Fruit fly (Drosophila melanogaster): ENCODE results near the gene BigH1.
A peak's percentile ranks its signal among the peaks of the same experiment; 100 is the strongest.

BigH1 gene

dm6 chr3R:14626781-14627180 is 36.5 kb upstream of the BigH1 start:
- no peak for TF ChIP-seq CG10348 (GFP tag; IDR thresholded peaks at IDR 0.05)
- no peak for TF ChIP-seq CG8159 (tag; optimal IDR thresholded peaks at IDR 0.05)
- TF ChIP-seq CG9948 (tag; optimal IDR thresholded peaks at IDR 0.05): no peak
- TF ChIP-seq EcR (GFP tag; optimal IDR thresholded peaks at IDR 0.05): no peak
- TF ChIP-seq CG32121 (GFP tag; IDR thresholded peaks at IDR 0.05): no peak

dm6 chr3R:14630119-14630623 is 33.1 kb upstream of the BigH1 start, which contains the start of gene Cad88C:
Gene Cad88C, plus strand, starts transcription at chr3R:14630478.
- TF ChIP-seq CG4496 (GFP tag; IDR thresholded peaks at IDR 0.05) (no peak), CG12605 (GFP tag; IDR thresholded peaks at IDR 0.05) (no peak), CG32121 (GFP tag; IDR thresholded peaks at IDR 0.05) (0 out of 2 replicates have a peak, but pooled peaks have one; percentile 14), CG15710 (tag; optimal IDR thresholded peaks at IDR 0.05) (no peak)

- TF ChIP-seq CG14655 (GFP tag; optimal IDR thresholded peaks at IDR 0.05): no peak
- TF ChIP-seq CG9948 (tag; optimal IDR thresholded peaks at IDR 0.05): peak; percentile 16
- TF ChIP-seq CG34367 (tag; optimal IDR thresholded peaks at IDR 0.05): no peak
Measured at dm6 chr3R:14631911-14632310, 31.3 kb upstream of the BigH1 start.

dm6 chr3R:14642463-14642862 is 20.8 kb upstream of the BigH1 start, which contains the start of gene CG7886:
Gene CG7886, minus strand, starts transcription at chr3R:14642563.
- TF ChIP-seq fd96Ca (GFP tag; IDR thresholded peaks at IDR 0.05) (no peak), Snoo (tag; optimal IDR thresholded peaks at IDR 0.05) (no peak), CG9948 (tag; optimal IDR thresholded peaks at IDR 0.05) (no peak), gl (tag; optimal IDR thresholded peaks at IDR 0.05) (no peak), Pif1B (GFP tag; optimal IDR thresholded peaks at IDR 0.05) (no peak), CG14655 (GFP tag; optimal IDR thresholded peaks at IDR 0.05) (no peak), rn (GFP tag; IDR thresholded peaks at IDR 0.05) (no peak), Ets98B (GFP tag; IDR thresholded peaks at IDR 0.05) (no peak), CG4496 (GFP tag; IDR thresholded peaks at IDR 0.05) (no peak), CG10348 (GFP tag; IDR thresholded peaks at IDR 0.05) (no peak)

- TF ChIP-seq D1 (tag; optimal IDR thresholded peaks at IDR 0.05) (peak; percentile 47), CG8159 (tag; optimal IDR thresholded peaks at IDR 0.05) (peak; percentile 76), CG4496 (GFP tag; IDR thresholded peaks at IDR 0.05) (peak; percentile 71; the same call in 2 of the 3 replicates), CG9948 (tag; optimal IDR thresholded peaks at IDR 0.05) (peak; percentile 79), CG12605 (GFP tag; IDR thresholded peaks at IDR 0.05) (peak; percentile 32; the same call in 1 of the 2 replicates), fd96Ca (GFP tag; IDR thresholded peaks at IDR 0.05) (peak; percentile 67; the same call in 2 of the 3 replicates), CG15710 (tag; optimal IDR thresholded peaks at IDR 0.05) (peak; percentile 66), CG32121 (GFP tag; IDR thresholded peaks at IDR 0.05) (peak; percentile 76), CG8301 (tag; optimal IDR thresholded peaks at IDR 0.05) (peak; percentile 83), Snoo (tag; optimal IDR thresholded peaks at IDR 0.05) (peak; percentile 76), EcR (GFP tag; optimal IDR thresholded peaks at IDR 0.05) (peak; percentile 78), CG13204 (GFP tag; optimal IDR thresholded peaks at IDR 0.05) (no peak), Ets98B (GFP tag; IDR thresholded peaks at IDR 0.05) (peak; percentile 66), Pif1B (GFP tag; optimal IDR thresholded peaks at IDR 0.05) (peak; percentile 80), CG14655 (GFP tag; optimal IDR thresholded peaks at IDR 0.05) (peak; percentile 89), CG10348 (GFP tag; IDR thresholded peaks at IDR 0.05) (peak; percentile 8; the same call in 1 of the 2 replicates), gl (tag; optimal IDR thresholded peaks at IDR 0.05) (no peak), CG17806 (tag; optimal IDR thresholded peaks at IDR 0.05) (peak; percentile 72), Pif1A (GFP tag; optimal IDR thresholded peaks at IDR 0.05) (peak; percentile 79), rn (GFP tag; IDR thresholded peaks at IDR 0.05) (no peak), CG34367 (tag; optimal IDR thresholded peaks at IDR 0.05) (peak; percentile 66)
Measured at dm6 chr3R:14649307-14650239, 13.7 kb upstream of the BigH1 start.

- no peak for TF ChIP-seq Ets98B (GFP tag; IDR thresholded peaks at IDR 0.05)
- no peak for TF ChIP-seq CG34367 (tag; optimal IDR thresholded peaks at IDR 0.05)
- TF ChIP-seq CG15710 (tag; optimal IDR thresholded peaks at IDR 0.05): no peak
- TF ChIP-seq CG4496 (GFP tag; IDR thresholded peaks at IDR 0.05): no peak
- no peak for TF ChIP-seq CG32121 (GFP tag; IDR thresholded peaks at IDR 0.05)
- TF ChIP-seq CG13204 (GFP tag; optimal IDR thresholded peaks at IDR 0.05): no peak
- TF ChIP-seq CG8159 (tag; optimal IDR thresholded peaks at IDR 0.05): no peak
- TF ChIP-seq CG8301 (tag; optimal IDR thresholded peaks at IDR 0.05): no peak
- TF ChIP-seq CG9948 (tag; optimal IDR thresholded peaks at IDR 0.05): no peak
- TF ChIP-seq CG12605 (GFP tag; IDR thresholded peaks at IDR 0.05): no peak
Measured at dm6 chr3R:14650367-14650766, 12.9 kb upstream of the BigH1 start.

All from whole organism, pupa.